Worm (Caenorhabditis elegans): ENCODE measurements around the gene allo-1.

ce11 chrIV:10685758-10686157 is 11.1 kb downstream of the allo-1 start, which contains the start of the genes K08C7.6 and R102.1:
- no peak for TF ChIP-seq snpc-4 (tag; optimal IDR thresholded peaks at IDR 0.05)
- TF ChIP-seq flh-1 (GFP tag; optimal IDR thresholded peaks at IDR 0.05), result no peak
- TF ChIP-seq tbx-8 (GFP tag; optimal IDR thresholded peaks at IDR 0.05), result no peak
- TF ChIP-seq mab-5 (tag; optimal IDR thresholded peaks at IDR 0.05), result no peak
- TF ChIP-seq ztf-11 (tag; optimal IDR thresholded peaks at IDR 0.05), result no peak

Measured in whole organism, mixed stage, embryonic.